Fruit fly (Drosophila melanogaster) whole organism, embryonic: ENCODE data around the gene TTLL15.

ENCODE experiments used
- CG13123 ChIP-seq: fragments of 200-800 bp; sonication (Bioruptor generic); optimal IDR thresholded peaks from 2 replicates; lab custom pipeline; 2016; ENCODE audit warnings: missing biosample characterization, missing genetic modification characterization
- Side ChIP-seq: fragments of 200-800 bp; sonication (Bioruptor generic); optimal IDR thresholded peaks from 2 replicates; lab custom pipeline; 2016; ENCODE audit warnings: missing biosample characterization, missing genetic modification characterization
- Sry-β ChIP-seq: fragments of 200-800 bp; sonication (Bioruptor generic); optimal IDR thresholded peaks from 2 replicates; lab custom pipeline; 2018; ENCODE audit warnings: missing biosample characterization, mild to moderate bottlenecking, missing genetic modification characterization, moderate library complexity
- vfl ChIP-seq: fragments of 200-800 bp; sonication (Bioruptor generic); optimal IDR thresholded peaks from 2 replicates; lab custom pipeline; 2016; ENCODE audit warnings: missing biosample characterization, missing genetic modification characterization

dm6 chr3R:10856618-10857017 lies 41.5 kb downstream of the TTLL15 start, which contains the start of gene CG4570:
- TF ChIP-seq Sry-β (GFP tag; lab: Kevin White, UChicago) (no peak), CG13123 (GFP tag; lab: Kevin White, UChicago) (no peak), vfl (GFP tag; lab: Kevin White, UChicago) (no peak), Side (GFP tag; lab: Kevin White, UChicago) (no peak)
